Worm (Caenorhabditis elegans) whole organism, midembryonic: Measurements from ENCODE around the gene R09E10.2.

Source experiments
- T22C8.4 ChIP-seq: fragments of 200-800 bp; sonication (Bioruptor generic); IDR thresholded peaks from 2 replicates; pipeline ENCODE4 v1.3.6; 2022; ENCODE audit warnings: missing genetic modification characterization, missing compliant biosample characterization
- flt-1 ChIP-seq: fragments of 200-800 bp; sonication (Bioruptor generic); IDR thresholded peaks from 2 replicates; pipeline ENCODE4 v1.3.6; 2022; ENCODE audit warnings: missing genetic modification characterization, missing compliant biosample characterization
- klf-2 ChIP-seq: fragments of 200-800 bp; sonication (Bioruptor generic); conservative IDR thresholded peaks from 2 replicates; pipeline ENCODE4 v1.3.6; 2022; ENCODE audit warnings: missing genetic modification reagents, missing genetic modification characterization, missing compliant biosample characterization
- med-1 ChIP-seq: sonication (generic microtip); optimal IDR thresholded peaks from 2 replicates; lab custom pipeline; 2017; ENCODE audit warnings: missing genetic modification characterization, mild to moderate bottlenecking, missing compliant biosample characterization, antibody characterized with exemption, missing genetic modification reagents; ENCODE audit not compliant: insufficient read depth

ce11 chrIV:10284194-10284910, 33.7 kb downstream of the R09E10.2 start, which contains the start of gene rad-51:
- TF ChIP-seq klf-2 (GFP tag; lab: Robert Waterston, UW), result no peak
- TF ChIP-seq med-1 (GFP tag; lab: Kevin White, UChicago), result no peak
- TF ChIP-seq T22C8.4 (GFP tag; lab: Robert Waterston, UW), result no peak
- TF ChIP-seq flt-1 (GFP tag; lab: Robert Waterston, UW), result no peak
